Fruit fly (Drosophila melanogaster) whole organism, pupa: ENCODE measurements around the gene MED24.

Experiments
- CG10348 ChIP-seq: fragments of 200-800 bp; sonication (Bioruptor generic); IDR thresholded peaks from 2 replicates; pipeline ENCODE4 v1.3.6; 2022; ENCODE audit warnings: missing biosample characterization, missing genetic modification characterization
- CG13204 ChIP-seq: fragments of 200-800 bp; sonication (Bioruptor generic); optimal IDR thresholded peaks from 2 replicates; lab custom pipeline; 2018; ENCODE audit warnings: missing biosample characterization, mild to moderate bottlenecking, missing genetic modification characterization, moderate library complexity
- CG15710 ChIP-seq: fragments of 200-800 bp; sonication (Bioruptor generic); optimal IDR thresholded peaks from 2 replicates; lab custom pipeline; 2018; ENCODE audit warnings: missing biosample characterization, mild to moderate bottlenecking, missing genetic modification characterization, moderate library complexity
- CG32121 ChIP-seq: fragments of 200-800 bp; sonication (Bioruptor generic); IDR thresholded peaks from 2 replicates; pipeline ENCODE4 v1.3.6; 2022; ENCODE audit warnings: missing biosample characterization, missing genetic modification characterization
- CG8159 ChIP-seq: fragments of 200-800 bp; sonication (Bioruptor generic); optimal IDR thresholded peaks from 3 replicates; lab custom pipeline; 2018; ENCODE audit warnings: missing biosample characterization, mild to moderate bottlenecking, missing genetic modification characterization, moderate library complexity
- CG8301 ChIP-seq: fragments of 200-800 bp; sonication (Bioruptor generic); optimal IDR thresholded peaks from 2 replicates; lab custom pipeline; 2018; ENCODE audit warnings: missing biosample characterization, mild to moderate bottlenecking, missing genetic modification characterization
- CG9948 ChIP-seq: fragments of 200-800 bp; sonication (Bioruptor generic); optimal IDR thresholded peaks from 2 replicates; lab custom pipeline; 2018; ENCODE audit warnings: missing biosample characterization, mild to moderate bottlenecking, missing genetic modification characterization, moderate library complexity
- EcR ChIP-seq: fragments of 200-800 bp; sonication (Bioruptor generic); optimal IDR thresholded peaks from 3 replicates; lab custom pipeline; 2019; ENCODE audit warnings: missing biosample characterization, missing genetic modification characterization, mild to moderate bottlenecking, moderate library complexity, missing genetic modification reagents
- Ets98B ChIP-seq: fragments of 200-800 bp; sonication (Bioruptor generic); IDR thresholded peaks from 2 replicates; pipeline ENCODE4 v1.3.6; 2022; ENCODE audit warnings: missing biosample characterization, missing genetic modification characterization
- Pif1A ChIP-seq: fragments of 200-800 bp; sonication (Bioruptor generic); optimal IDR thresholded peaks from 3 replicates; lab custom pipeline; 2016; ENCODE audit warnings: missing biosample characterization, missing genetic modification characterization
- Pif1B ChIP-seq: fragments of 200-800 bp; sonication (Bioruptor generic); optimal IDR thresholded peaks from 3 replicates; lab custom pipeline; 2016; ENCODE audit warnings: missing biosample characterization, missing genetic modification characterization
- Snoo ChIP-seq: fragments of 200-800 bp; sonication (Bioruptor generic); optimal IDR thresholded peaks from 3 replicates; lab custom pipeline; 2017; ENCODE audit warnings: missing biosample characterization, mild to moderate bottlenecking, missing genetic modification characterization, inconsistent platforms
- fd96Ca ChIP-seq: fragments of 200-800 bp; sonication (Bioruptor generic); IDR thresholded peaks from 3 replicates; pipeline ENCODE4 v1.3.6; 2022; ENCODE audit warnings: missing biosample characterization, missing genetic modification characterization
- gl ChIP-seq: fragments of 200-800 bp; sonication (Bioruptor generic); optimal IDR thresholded peaks from 2 replicates; lab custom pipeline; 2018; ENCODE audit warnings: missing biosample characterization, mild to moderate bottlenecking, missing genetic modification characterization

DNA sequence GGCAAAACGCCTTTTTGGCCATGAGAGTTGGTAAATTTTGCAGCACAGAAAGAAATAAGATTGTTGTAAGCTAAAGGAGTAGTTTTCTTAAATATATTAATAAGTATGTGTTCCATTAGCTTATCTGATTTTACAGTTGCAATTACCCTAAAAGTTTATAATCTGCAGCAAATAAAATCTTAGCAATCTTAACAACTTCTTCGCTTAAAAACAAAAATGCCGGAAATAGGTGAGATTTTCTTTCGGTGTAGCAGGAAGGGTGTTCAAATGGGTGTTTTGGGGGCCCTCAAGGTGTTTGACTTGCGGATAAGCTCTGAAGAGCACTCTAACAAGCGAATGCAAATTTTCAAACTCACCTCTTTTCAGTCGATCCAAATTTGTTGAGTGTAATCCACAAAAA, 40.3 kb upstream of the MED24 start:
- TF ChIP-seq CG8301 (tag; lab: Kevin White, UChicago) = peak; percentile 19
- no peak for TF ChIP-seq Pif1A (GFP tag; lab: Kevin White, UChicago)
- no peak for TF ChIP-seq CG10348 (GFP tag; lab: Robert Waterston, UW)
- TF ChIP-seq CG8159 (tag; lab: Kevin White, UChicago) = no peak
- TF ChIP-seq Snoo (tag; lab: Kevin White, UChicago) = no peak
- TF ChIP-seq Ets98B = no peak
- TF ChIP-seq fd96Ca (GFP tag; lab: Robert Waterston, UW) = no peak
- no peak for TF ChIP-seq CG13204 (GFP tag; lab: Kevin White, UChicago)
- TF ChIP-seq CG32121 (GFP tag; lab: Robert Waterston, UW) = no peak
- no peak for TF ChIP-seq Pif1B (GFP tag; lab: Kevin White, UChicago)
- TF ChIP-seq CG15710 (tag; lab: Kevin White, UChicago) = no peak
- TF ChIP-seq CG9948 (tag; lab: Kevin White, UChicago) = no peak
- no peak for TF ChIP-seq gl (tag; lab: Kevin White, UChicago)
- TF ChIP-seq EcR (GFP tag; lab: Kevin White, UChicago) = no peak
